Fruit fly (Drosophila melanogaster) Kc167 (cell line): ENCODE data around the gene CG1103.

Experiments
- Myc ChIP-seq: fragments of >200 bp; optimal IDR thresholded peaks from 2 replicates; lab custom pipeline; 2017; ENCODE audit warnings: missing external identifiers
- Sin3A ChIP-seq: fragments of >200 bp; optimal IDR thresholded peaks from 2 replicates; lab custom pipeline; 2018; ENCODE audit warnings: missing external identifiers
- h ChIP-seq: fragments of >200 bp; optimal IDR thresholded peaks from 3 replicates; lab custom pipeline; 2018; ENCODE audit warnings: missing external identifiers
- insv ChIP-seq: fragments of >200 bp; optimal IDR thresholded peaks from 3 replicates; lab custom pipeline; 2018; ENCODE audit warnings: missing external identifiers
- psq ChIP-seq: fragments of >200 bp; optimal IDR thresholded peaks from 2 replicates; lab custom pipeline; 2017; ENCODE audit warnings: missing external identifiers
- ttk ChIP-seq: sonication (Bioruptor generic); optimal IDR thresholded peaks from 2 replicates; lab custom pipeline; 2017; ENCODE audit warnings: missing external identifiers

Gene CG1103

dm6 chr3R:4319507-4320138 lies 17.9 kb upstream of the CG1103 start, which contains the start of gene CG9795:
Gene CG9795, plus strand, starts transcription at chr3R:4319683.
- TF ChIP-seq Sin3A (lab: Kevin White, UChicago) (no peak), ttk (lab: Kevin White, UChicago) (no peak), insv (lab: Kevin White, UChicago) (no peak), Myc (no peak)

dm6 chr3R:4333964-4334363 lies 3.6 kb upstream of the CG1103 start, which contains the start of gene CG9776:
Gene CG9776, minus strand, starts transcription at chr3R:4334071.
- TF ChIP-seq Myc (no peak), Sin3A (lab: Kevin White, UChicago) (no peak), h (no peak), insv (lab: Kevin White, UChicago) (no peak), ttk (lab: Kevin White, UChicago) (no peak), psq (lab: Kevin White, UChicago) (no peak)

dm6 chr3R:4334798-4335197 lies 2.8 kb upstream of the CG1103 start, which contains the start of gene CG14645:
Gene CG14645, plus strand, starts transcription at chr3R:4335098.
- no peak for TF ChIP-seq psq (lab: Kevin White, UChicago)
- TF ChIP-seq Myc = no peak
- no peak for TF ChIP-seq Sin3A (lab: Kevin White, UChicago)
- no peak for TF ChIP-seq h
- TF ChIP-seq insv (lab: Kevin White, UChicago) = no peak
- no peak for TF ChIP-seq ttk (lab: Kevin White, UChicago)

- TF ChIP-seq insv (lab: Kevin White, UChicago) (no peak), Myc (no peak), Sin3A (lab: Kevin White, UChicago) (no peak), ttk (lab: Kevin White, UChicago) (no peak), psq (lab: Kevin White, UChicago) (no peak), h (no peak)
Measured at dm6 chr3R:4340174-4340573, 2.6 kb downstream of the CG1103 start.

- TF ChIP-seq h = no peak
- TF ChIP-seq insv (lab: Kevin White, UChicago) = no peak
Measured at dm6 chr3R:4341177-4341576, 3.6 kb downstream of the CG1103 start.

dm6 chr3R:4346636-4347035 lies 9.1 kb downstream of the CG1103 start, which contains the start of gene hkb:
Gene hkb, minus strand, starts transcription at chr3R:4346646.
- TF ChIP-seq psq (lab: Kevin White, UChicago) (no peak), Sin3A (lab: Kevin White, UChicago) (no peak), insv (lab: Kevin White, UChicago) (no peak), ttk (lab: Kevin White, UChicago) (no peak), h (no peak), Myc (no peak)

dm6 chr3R:4348197-4348814 lies 10.8 kb downstream of the CG1103 start:
- TF ChIP-seq Sin3A (lab: Kevin White, UChicago) = no peak
- TF ChIP-seq insv (lab: Kevin White, UChicago) = no peak

- TF ChIP-seq ttk (lab: Kevin White, UChicago) (no peak), psq (lab: Kevin White, UChicago) (no peak)
Measured at dm6 chr3R:4350199-4350598, 12.6 kb downstream of the CG1103 start.

dm6 chr3R:4353569-4353968 lies 16.0 kb downstream of the CG1103 start:
- TF ChIP-seq psq (lab: Kevin White, UChicago) (no peak), ttk (lab: Kevin White, UChicago) (no peak), Sin3A (lab: Kevin White, UChicago) (no peak), insv (lab: Kevin White, UChicago) (no peak), h (no peak), Myc (no peak)

- TF ChIP-seq h (no peak), psq (lab: Kevin White, UChicago) (no peak), insv (lab: Kevin White, UChicago) (no peak), Myc (no peak), ttk (lab: Kevin White, UChicago) (no peak), Sin3A (lab: Kevin White, UChicago) (no peak)
Measured at dm6 chr3R:4359625-4360024, 22.1 kb downstream of the CG1103 start, which contains the start of gene CG1090. Gene CG1090, plus strand, starts transcription at chr3R:4359883.

- no peak for TF ChIP-seq h
- TF ChIP-seq psq (lab: Kevin White, UChicago) = no peak
- TF ChIP-seq Myc = no peak
- TF ChIP-seq Sin3A (lab: Kevin White, UChicago) = no peak
- no peak for TF ChIP-seq ttk (lab: Kevin White, UChicago)
- no peak for TF ChIP-seq insv (lab: Kevin White, UChicago)
Measured at dm6 chr3R:4360668-4361110, 23.1 kb downstream of the CG1103 start.

dm6 chr3R:4362010-4362409 lies 24.5 kb downstream of the CG1103 start:
- no peak for TF ChIP-seq Sin3A (lab: Kevin White, UChicago)
- no peak for TF ChIP-seq ttk (lab: Kevin White, UChicago)
